Worm (Caenorhabditis elegans) whole organism, L1 larva: ENCODE results near the gene lex-1.
A peak's percentile ranks its signal among the peaks of the same experiment; 100 is the strongest.

Experiments
- C04F5.9 ChIP-seq: sonication (generic microtip); optimal IDR thresholded peaks from 2 replicates; lab custom pipeline; 2016; ENCODE audit warnings: missing genetic modification characterization, missing compliant biosample characterization
- aha-1 ChIP-seq: fragments of 150-350 bp; optimal IDR thresholded peaks from 2 replicates; lab custom pipeline; 2014; ENCODE audit warnings: missing biosample characterization, missing genetic modification characterization
- aly-2 ChIP-seq: fragments of 150-350 bp; optimal IDR thresholded peaks from 2 replicates; lab custom pipeline; 2014; ENCODE audit warnings: missing biosample characterization, missing genetic modification characterization
- ama-1 ChIP-seq: fragments of 150-350 bp; optimal IDR thresholded peaks from 2 replicates; lab custom pipeline; 2014
- ceh-82 ChIP-seq, 3 experiments: fragments of 150-350 bp in 1 of 3; sonication (generic microtip) in 2 of 3; optimal IDR thresholded peaks; 2 replicates each; lab custom pipeline; 2014 to 2017; ENCODE audit warnings: missing biosample characterization in 3 of 3, missing genetic modification characterization in 3 of 3
- ces-1 ChIP-seq: fragments of 150-350 bp; optimal IDR thresholded peaks from 2 replicates; lab custom pipeline; 2014; ENCODE audit warnings: missing biosample characterization, missing genetic modification reagents, missing genetic modification characterization
- dpl-1 ChIP-seq, 3 experiments: fragments of 150-350 bp in 2 of 3; sonication (generic microtip) in 1 of 3; optimal IDR thresholded peaks; 2 replicates each; lab custom pipeline; 2014 to 2017; ENCODE audit warnings: missing biosample characterization in 3 of 3, missing genetic modification characterization in 3 of 3, missing genetic modification reagents in 3 of 3
- efl-1 ChIP-seq, 4 experiments: fragments of 150-350 bp; optimal IDR thresholded peaks in 3 of 4; peaks in 1 of 4; 1 replicate in 1 of 4; 2 replicates in 3 of 4; lab custom pipeline; 2014; ENCODE audit warnings: missing biosample characterization in 2 of 4, missing genetic modification characterization in 2 of 4, missing genetic modification reagents in 2 of 4
- elt-3 ChIP-seq, 6 experiments: fragments of 150-350 bp in 1 of 6; sonication (generic microtip); optimal IDR thresholded peaks; 2 replicates each; lab custom pipeline; 2017 to 2018; ENCODE audit warnings: missing biosample characterization in 6 of 6, missing genetic modification characterization in 6 of 6, inconsistent platforms in 1 of 6
- fkh-10 ChIP-seq: sonication (generic microtip); optimal IDR thresholded peaks from 2 replicates; lab custom pipeline; 2017; ENCODE audit warnings: missing biosample characterization, missing genetic modification reagents, missing genetic modification characterization
- fkh-8 ChIP-seq: sonication (generic microtip); optimal IDR thresholded peaks from 2 replicates; lab custom pipeline; 2016; ENCODE audit warnings: mild to moderate bottlenecking, missing genetic modification characterization, missing compliant biosample characterization
- fos-1 ChIP-seq: fragments of 150-350 bp; optimal IDR thresholded peaks from 2 replicates; lab custom pipeline; 2014; ENCODE audit warnings: missing biosample characterization, missing genetic modification characterization
- hlh-17 ChIP-seq: fragments of 200-800 bp; sonication (Bioruptor generic); optimal IDR thresholded peaks from 2 replicates; lab custom pipeline; 2018; ENCODE audit warnings: missing genetic modification characterization, mild to moderate bottlenecking, missing compliant biosample characterization, moderate library complexity, borderline replicate concordance
- hlh-4 ChIP-seq: sonication (generic microtip); optimal IDR thresholded peaks from 2 replicates; lab custom pipeline; 2016; ENCODE audit warnings: mild to moderate bottlenecking, missing genetic modification characterization, missing compliant biosample characterization
- hpl-2 ChIP-seq: fragments of 150-350 bp; optimal IDR thresholded peaks from 2 replicates; lab custom pipeline; 2014; ENCODE audit warnings: missing biosample characterization, missing genetic modification reagents, missing genetic modification characterization
- irx-1 ChIP-seq: sonication (generic microtip); optimal IDR thresholded peaks from 2 replicates; lab custom pipeline; 2016; ENCODE audit warnings: missing genetic modification characterization, missing compliant biosample characterization
- jun-1 ChIP-seq: fragments of 150-350 bp; optimal IDR thresholded peaks from 2 replicates; lab custom pipeline; 2014; ENCODE audit warnings: missing biosample characterization, missing genetic modification reagents, missing genetic modification characterization
- lin-13 ChIP-seq: fragments of 150-350 bp; optimal IDR thresholded peaks from 2 replicates; lab custom pipeline; 2014; ENCODE audit warnings: missing biosample characterization, missing genetic modification reagents, missing genetic modification characterization
- lin-14 ChIP-seq: fragments of 200-800 bp; sonication (Bioruptor generic); optimal IDR thresholded peaks from 2 replicates; lab custom pipeline; 2018; ENCODE audit warnings: mild to moderate bottlenecking, missing genetic modification characterization, moderate library complexity, missing compliant biosample characterization
- lin-35 ChIP-seq, 2 experiments: fragments of 150-350 bp; optimal IDR thresholded peaks; 2 replicates each; lab custom pipeline; 2014; ENCODE audit warnings: missing biosample characterization in 2 of 2, missing genetic modification characterization in 2 of 2, missing genetic modification reagents in 2 of 2
- lin-39 ChIP-seq: fragments of 150-350 bp; optimal IDR thresholded peaks from 2 replicates; lab custom pipeline; 2014; ENCODE audit warnings: missing biosample characterization, missing genetic modification reagents, missing genetic modification characterization
- lsy-2 ChIP-seq, 2 experiments: fragments of 150-350 bp; optimal IDR thresholded peaks; 2 replicates each; lab custom pipeline; 2014; ENCODE audit warnings: missing biosample characterization in 2 of 2, missing genetic modification characterization in 2 of 2
- mdl-1 ChIP-seq, 2 experiments: fragments of 150-350 bp; optimal IDR thresholded peaks; 2 replicates each; lab custom pipeline; 2014 to 2017; ENCODE audit warnings: missing biosample characterization in 2 of 2, missing genetic modification characterization in 2 of 2, inconsistent platforms in 1 of 2
- mef-2 ChIP-seq: fragments of 150-350 bp; optimal IDR thresholded peaks from 2 replicates; lab custom pipeline; 2014; ENCODE audit warnings: missing biosample characterization, missing genetic modification characterization
- mep-1 ChIP-seq: fragments of 150-350 bp; optimal IDR thresholded peaks from 2 replicates; lab custom pipeline; 2014; ENCODE audit warnings: missing biosample characterization, missing genetic modification characterization
- nhr-47 ChIP-seq: sonication (generic microtip); optimal IDR thresholded peaks from 2 replicates; lab custom pipeline; 2016; ENCODE audit warnings: mild to moderate bottlenecking, missing genetic modification characterization, moderate library complexity, missing compliant biosample characterization
- nhr-71 ChIP-seq: sonication (generic microtip); optimal IDR thresholded peaks from 2 replicates; lab custom pipeline; 2016; ENCODE audit warnings: mild to moderate bottlenecking, missing genetic modification characterization, moderate library complexity, missing compliant biosample characterization
- nhr-85 ChIP-seq: sonication (generic microtip); peaks from one replicate; lab custom pipeline; 2016; ENCODE audit warnings: missing genetic modification characterization, inconsistent platforms, missing compliant biosample characterization
- pag-3 ChIP-seq: sonication (generic microtip); optimal IDR thresholded peaks from 2 replicates; lab custom pipeline; 2017; ENCODE audit warnings: missing genetic modification characterization, mild to moderate bottlenecking, missing compliant biosample characterization, antibody characterized with exemption, borderline replicate concordance; ENCODE audit not compliant: insufficient read depth
- pax-3 ChIP-seq: fragments of 200-800 bp; sonication (Bioruptor generic); optimal IDR thresholded peaks from 2 replicates; lab custom pipeline; 2018; ENCODE audit warnings: mild to moderate bottlenecking, missing genetic modification characterization, moderate library complexity, missing compliant biosample characterization
- skn-1 ChIP-seq: fragments of 150-350 bp; optimal IDR thresholded peaks from 2 replicates; lab custom pipeline; 2014; ENCODE audit warnings: missing biosample characterization, missing genetic modification characterization
- sox-4 ChIP-seq: sonication (generic microtip); optimal IDR thresholded peaks from 2 replicates; lab custom pipeline; 2016; ENCODE audit warnings: missing genetic modification characterization, missing compliant biosample characterization
- sptf-1 ChIP-seq: fragments of 150-350 bp; optimal IDR thresholded peaks from 2 replicates; lab custom pipeline; 2014; ENCODE audit warnings: missing biosample characterization, missing genetic modification characterization
- tbx-2 ChIP-seq: sonication (generic microtip); optimal IDR thresholded peaks from 2 replicates; lab custom pipeline; 2016; ENCODE audit warnings: missing genetic modification characterization, missing compliant biosample characterization
- unc-130 ChIP-seq: fragments of 150-350 bp; optimal IDR thresholded peaks from 2 replicates; lab custom pipeline; 2017; ENCODE audit warnings: missing biosample characterization, missing genetic modification characterization, inconsistent platforms
- unc-62 ChIP-seq: fragments of 150-350 bp; optimal IDR thresholded peaks from 2 replicates; lab custom pipeline; 2014; ENCODE audit warnings: missing biosample characterization, missing genetic modification reagents, missing genetic modification characterization

Gene lex-1

ce11 chrIV:12126740-12127472, 47.6 kb downstream of the lex-1 start:
- TF ChIP-seq nhr-47 (tag; lab: Kevin White, UChicago) (peak; percentile 27), fkh-8 (peak; percentile 55), dpl-1 (GFP tag; optimal IDR thresholded peaks at IDR 0.05; lab: Kevin White, UChicago) (no peak), nhr-71 (tag; lab: Kevin White, UChicago) (peak; percentile 26), mep-1 (tag; lab: Kevin White, UChicago) (peak; percentile 2), lsy-2 (tag; optimal IDR thresholded peaks at IDR 0.05; lab: Kevin White, UChicago) (no peak), tbx-2 (tag; lab: Kevin White, UChicago) (no peak), unc-130 (tag; lab: Kevin White, UChicago) (no peak), hlh-4 (tag; lab: Kevin White, UChicago) (no peak), lin-14 (GFP tag; lab: Kevin White, UChicago) (peak; percentile 51)

ce11 chrIV:12127838-12128237, 48.6 kb downstream of the lex-1 start:
- TF ChIP-seq mdl-1 (tag; optimal IDR thresholded peaks at IDR 0.05; lab: Kevin White, UChicago) (peak in 1 of 2 experiments; percentile 26), ama-1 (lab: Kevin White, UChicago) (no peak), fos-1 (no peak), fkh-10 (GFP tag; lab: Kevin White, UChicago) (no peak), hpl-2 (GFP tag; lab: Kevin White, UChicago) (no peak), lin-14 (GFP tag; lab: Kevin White, UChicago) (peak; percentile 60), mef-2 (tag; lab: Kevin White, UChicago) (no peak), efl-1 (optimal IDR thresholded peaks at IDR 0.05; lab: Kevin White, UChicago) (no peak), efl-1 (GFP tag; optimal IDR thresholded peaks at IDR 0.05 in 1 of 2; lab: Kevin White, UChicago) (peak in 1 of 2 experiments; percentile 76), nhr-85 (tag; lab: Kevin White, UChicago) (peak; percentile 60), hlh-17 (GFP tag; lab: Kevin White, UChicago) (no peak), jun-1 (tag; lab: Kevin White, UChicago) (no peak), lin-39 (tag; lab: Kevin White, UChicago) (no peak), elt-3 (tag; optimal IDR thresholded peaks at IDR 0.05; lab: Kevin White, UChicago) (no peak), pag-3 (tag; lab: Kevin White, UChicago) (no peak), skn-1 (tag; lab: Kevin White, UChicago) (no peak), unc-62 (no peak), nhr-47 (tag; lab: Kevin White, UChicago) (no peak), lsy-2 (tag; optimal IDR thresholded peaks at IDR 0.05; lab: Kevin White, UChicago) (peak in 1 of 2 experiments; percentile 48), sptf-1 (no peak), irx-1 (tag; lab: Kevin White, UChicago) (no peak), lin-13 (GFP tag; lab: Kevin White, UChicago) (no peak), pax-3 (tag; lab: Kevin White, UChicago) (no peak), ceh-82 (tag; optimal IDR thresholded peaks at IDR 0.05; lab: Kevin White, UChicago) (peak in 1 of 3 experiments; percentile 10), C04F5.9 (tag; lab: Kevin White, UChicago) (no peak), aha-1 (tag; lab: Kevin White, UChicago) (no peak), sox-4 (no peak)
- TF ChIP-seq, all 84 proteins: peak for 6

ce11 chrIV:12128708-12129107, 49.4 kb downstream of the lex-1 start:
- TF ChIP-seq mep-1 (tag; lab: Kevin White, UChicago), result peak; percentile 23
- TF ChIP-seq nhr-47 (tag; lab: Kevin White, UChicago), result peak; percentile 16
- peak; percentile 14 for TF ChIP-seq nhr-85 (tag; lab: Kevin White, UChicago)
- peak in 1 of 2 experiments; percentile 9 for TF ChIP-seq lsy-2 (tag; optimal IDR thresholded peaks at IDR 0.05; lab: Kevin White, UChicago)
- no peak for TF ChIP-seq aly-2 (tag; lab: Kevin White, UChicago)
- TF ChIP-seq lin-35 (GFP tag; optimal IDR thresholded peaks at IDR 0.05; lab: Kevin White, UChicago), result no peak
- TF ChIP-seq mdl-1 (tag; optimal IDR thresholded peaks at IDR 0.05; lab: Kevin White, UChicago), result no peak
- peak; percentile 23 for TF ChIP-seq lin-14 (GFP tag; lab: Kevin White, UChicago)
- no peak for TF ChIP-seq irx-1 (tag; lab: Kevin White, UChicago)
- no peak for TF ChIP-seq ces-1 (GFP tag; lab: Kevin White, UChicago)
- no peak for TF ChIP-seq unc-62
